Worm (Caenorhabditis elegans) whole organism, L4 larva: ENCODE data around the gene gly-13.

Experiments used
- D1046.2 ChIP-seq: fragments of 200-800 bp; sonication (Bioruptor generic); IDR thresholded peaks from 2 replicates; pipeline ENCODE4 v1.3.6; 2022; ENCODE audit warnings: missing genetic modification characterization, missing compliant biosample characterization
- aha-1 ChIP-seq: fragments of 150-350 bp; peaks from one replicate; lab custom pipeline; 2014; ENCODE audit warnings: missing biosample characterization, missing genetic modification characterization
- ceh-20 ChIP-seq: fragments of 200-800 bp; sonication (Bioruptor generic); IDR thresholded peaks from 2 replicates; pipeline ENCODE4 v1.3.6; 2022; ENCODE audit warnings: missing genetic modification reagents, missing genetic modification characterization, missing compliant biosample characterization
- ceh-28 ChIP-seq: fragments of 150-350 bp; optimal IDR thresholded peaks from 2 replicates; lab custom pipeline; 2014; ENCODE audit warnings: missing biosample characterization, missing genetic modification reagents, missing genetic modification characterization
- ces-1 ChIP-seq: fragments of 150-350 bp; sonication (generic microtip); optimal IDR thresholded peaks from 4 replicates; lab custom pipeline; 2014; ENCODE audit warnings: missing biosample characterization, missing genetic modification reagents, missing genetic modification characterization
- dmd-6 ChIP-seq: fragments of 200-800 bp; sonication (Bioruptor generic); IDR thresholded peaks from 2 replicates; pipeline ENCODE4 v1.3.6; 2022; ENCODE audit warnings: missing genetic modification reagents, missing genetic modification characterization, missing compliant biosample characterization
- dmd-9 ChIP-seq: fragments of 200-800 bp; sonication (Bioruptor generic); IDR thresholded peaks from 2 replicates; pipeline ENCODE4 v1.3.6; 2022; ENCODE audit warnings: missing genetic modification reagents, missing genetic modification characterization, missing compliant biosample characterization
- dve-1 ChIP-seq: sonication (generic microtip); optimal IDR thresholded peaks from 2 replicates; lab custom pipeline; 2017; ENCODE audit warnings: antibody characterized with exemption, mild to moderate bottlenecking, missing genetic modification characterization, missing compliant biosample characterization; ENCODE audit not compliant: insufficient read depth
- fkh-10 ChIP-seq: fragments of 150-350 bp; optimal IDR thresholded peaks from 2 replicates; lab custom pipeline; 2014; ENCODE audit warnings: missing biosample characterization, missing genetic modification reagents, missing genetic modification characterization
- hlh-11 ChIP-seq: fragments of 200-800 bp; sonication (Bioruptor generic); optimal IDR thresholded peaks from 2 replicates; lab custom pipeline; 2018; ENCODE audit warnings: mild to moderate bottlenecking, missing genetic modification characterization, missing compliant biosample characterization
- lim-7 ChIP-seq: fragments of 200-800 bp; sonication (Bioruptor generic); IDR thresholded peaks from 2 replicates; pipeline ENCODE4 v1.3.6; 2022; ENCODE audit warnings: missing genetic modification characterization, missing compliant biosample characterization
- lin-1 ChIP-seq: fragments of 200-800 bp; sonication (Bioruptor generic); IDR thresholded peaks from 2 replicates; pipeline ENCODE4 v1.3.6; 2022; ENCODE audit warnings: missing genetic modification reagents, missing genetic modification characterization, missing compliant biosample characterization
- lin-13 ChIP-seq: fragments of 150-350 bp; optimal IDR thresholded peaks from 2 replicates; lab custom pipeline; 2014; ENCODE audit warnings: missing biosample characterization, missing genetic modification reagents, missing genetic modification characterization
- lin-15B ChIP-seq: fragments of 150-350 bp; sonication (generic microtip); optimal IDR thresholded peaks from 3 replicates; lab custom pipeline; 2014; ENCODE audit warnings: missing biosample characterization, missing genetic modification characterization
- lin-29 ChIP-seq: fragments of 200-800 bp; sonication (Bioruptor generic); IDR thresholded peaks from 2 replicates; pipeline ENCODE4 v1.3.6; 2022; ENCODE audit warnings: missing genetic modification reagents, missing genetic modification characterization, missing compliant biosample characterization
- madf-5 ChIP-seq, 2 experiments: fragments of 200-800 bp; sonication (Bioruptor generic); IDR thresholded peaks; 2 replicates each; pipeline ENCODE4 v1.3.6; 2022; ENCODE audit warnings: missing compliant biosample characterization in 2 of 2, missing genetic modification characterization in 2 of 2
- madf-9 ChIP-seq: fragments of 200-800 bp; sonication (Bioruptor generic); conservative IDR thresholded peaks from 2 replicates; pipeline ENCODE4 v1.3.6; 2022; ENCODE audit warnings: missing genetic modification reagents, missing genetic modification characterization, missing compliant biosample characterization
- mdl-1 ChIP-seq, 2 experiments: fragments of 150-350 bp in 1 of 2; sonication (generic microtip) in 1 of 2; optimal IDR thresholded peaks; 2 replicates each; lab custom pipeline; 2014 to 2017; ENCODE audit warnings: missing biosample characterization in 2 of 2, missing genetic modification characterization in 2 of 2
- mdt-29 ChIP-seq: fragments of 200-800 bp; sonication (Bioruptor generic); IDR thresholded peaks from 2 replicates; pipeline ENCODE4 v1.3.6; 2022; ENCODE audit warnings: missing genetic modification reagents, missing genetic modification characterization, missing compliant biosample characterization
- mep-1 ChIP-seq: fragments of 150-350 bp; sonication (generic microtip); optimal IDR thresholded peaks from 3 replicates; lab custom pipeline; 2014; ENCODE audit warnings: missing biosample characterization, missing genetic modification characterization
- nhr-11 ChIP-seq: fragments of 150-350 bp; optimal IDR thresholded peaks from 2 replicates; lab custom pipeline; 2014; ENCODE audit warnings: missing biosample characterization, missing genetic modification characterization
- nhr-111 ChIP-seq: fragments of 200-800 bp; sonication (Bioruptor generic); optimal IDR thresholded peaks from 2 replicates; lab custom pipeline; 2018; ENCODE audit warnings: mild to moderate bottlenecking, missing genetic modification characterization, missing compliant biosample characterization
- nhr-28 ChIP-seq: fragments of 150-350 bp; optimal IDR thresholded peaks from 2 replicates; lab custom pipeline; 2014; ENCODE audit warnings: missing biosample characterization, missing genetic modification characterization
- nhr-41 ChIP-seq: fragments of 200-800 bp; sonication (Bioruptor generic); IDR thresholded peaks from 2 replicates; pipeline ENCODE4 v1.3.6; 2022; ENCODE audit warnings: missing genetic modification reagents, missing genetic modification characterization, missing compliant biosample characterization
- nhr-6 ChIP-seq: fragments of 150-350 bp; optimal IDR thresholded peaks from 2 replicates; lab custom pipeline; 2014; ENCODE audit warnings: missing biosample characterization, missing genetic modification characterization
- nhr-76 ChIP-seq: fragments of 150-350 bp; optimal IDR thresholded peaks from 2 replicates; lab custom pipeline; 2014; ENCODE audit warnings: missing biosample characterization, missing genetic modification characterization
- nhr-77 ChIP-seq: fragments of 150-350 bp; optimal IDR thresholded peaks from 2 replicates; lab custom pipeline; 2014; ENCODE audit warnings: missing biosample characterization, missing genetic modification characterization
- pha-4 ChIP-seq, 2 experiments: fragments of 150-350 bp in 1 of 2; fragments of 200-800 bp in 1 of 2; sonication (Bioruptor generic) in 1 of 2; IDR thresholded peaks in 1 of 2; optimal IDR thresholded peaks in 1 of 2; 2 replicates each; pipeline versions ENCODE4 v1.3.6 to Lab custom; 2014 to 2022; ENCODE audit warnings: missing genetic modification characterization in 2 of 2, missing genetic modification reagents in 2 of 2, missing biosample characterization in 1 of 2, missing compliant biosample characterization in 1 of 2
- pqm-1 ChIP-seq: sonication (generic microtip); optimal IDR thresholded peaks from 2 replicates; lab custom pipeline; 2017; ENCODE audit warnings: missing biosample characterization, missing genetic modification characterization
- saeg-2 ChIP-seq: fragments of 200-800 bp; sonication (Bioruptor generic); IDR thresholded peaks from 2 replicates; pipeline ENCODE4 v1.3.6; 2022; ENCODE audit warnings: missing genetic modification reagents, missing genetic modification characterization, missing compliant biosample characterization
- sdz-12 ChIP-seq: fragments of 200-800 bp; sonication (Bioruptor generic); optimal IDR thresholded peaks from 2 replicates; lab custom pipeline; 2018; ENCODE audit warnings: mild to moderate bottlenecking, missing genetic modification characterization, missing compliant biosample characterization
- set-16 ChIP-seq: fragments of 200-800 bp; sonication (Bioruptor generic); IDR thresholded peaks from 2 replicates; pipeline ENCODE4 v1.3.6; 2022; ENCODE audit warnings: missing genetic modification reagents, missing genetic modification characterization, missing compliant biosample characterization
- spr-1 ChIP-seq: sonication (generic microtip); optimal IDR thresholded peaks from 2 replicates; lab custom pipeline; 2016; ENCODE audit warnings: mild to moderate bottlenecking, missing genetic modification characterization, missing compliant biosample characterization
- spr-3 ChIP-seq: fragments of 200-800 bp; sonication (Bioruptor generic); optimal IDR thresholded peaks from 2 replicates; lab custom pipeline; 2018; ENCODE audit warnings: mild to moderate bottlenecking, missing genetic modification characterization, missing compliant biosample characterization
- tra-1 ChIP-seq: fragments of 200-800 bp; sonication (Bioruptor generic); IDR thresholded peaks from 2 replicates; pipeline ENCODE4 v1.3.6; 2022; ENCODE audit warnings: missing genetic modification reagents, missing genetic modification characterization, missing compliant biosample characterization
- unc-130 ChIP-seq: sonication (generic microtip); optimal IDR thresholded peaks from 2 replicates; lab custom pipeline; 2016; ENCODE audit warnings: missing genetic modification reagents, missing genetic modification characterization, missing compliant biosample characterization
- unc-62 ChIP-seq, 3 experiments: fragments of 150-350 bp in 1 of 3; sonication (generic microtip); optimal IDR thresholded peaks in 2 of 3; peaks in 1 of 3; 1 replicate in 1 of 3; 2 replicates in 2 of 3; lab custom pipeline; 2014 to 2017; ENCODE audit warnings: missing biosample characterization in 3 of 3, missing genetic modification characterization in 3 of 3, missing genetic modification reagents in 3 of 3, missing genotype in 1 of 3
- ztf-11 ChIP-seq: fragments of 150-350 bp; optimal IDR thresholded peaks from 2 replicates; lab custom pipeline; 2014; ENCODE audit warnings: missing biosample characterization, missing genetic modification characterization
- ztf-7 ChIP-seq: fragments of 150-350 bp; optimal IDR thresholded peaks from 2 replicates; lab custom pipeline; 2014; ENCODE audit warnings: missing biosample characterization, missing genetic modification characterization

The gly-13 gene

DNA sequence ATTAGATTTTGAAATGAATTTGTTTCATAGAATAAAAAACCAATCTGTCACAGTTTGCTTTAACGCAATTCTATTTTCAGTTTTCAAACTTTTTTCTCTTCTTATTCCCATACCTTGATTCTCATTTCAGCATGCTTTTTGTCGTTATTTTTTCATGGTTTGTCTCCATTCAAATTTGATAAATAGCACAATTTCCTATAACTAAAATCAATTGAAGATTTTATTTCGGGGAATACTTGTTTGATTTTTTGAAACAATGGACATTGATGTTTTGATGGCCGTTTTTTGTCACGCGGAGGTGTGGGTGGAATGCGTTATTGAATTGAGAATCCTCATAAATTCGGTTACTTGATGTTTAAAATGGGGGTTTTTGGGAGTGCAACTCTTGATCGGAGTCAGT is 13.4 kb downstream of the gly-13 start, which contains the start of gene B0416.11:
B0416.11 (minus strand) TSS at position 101 of the 400 bp plus-strand sequence.
- TF ChIP-seq mep-1 (tag; lab: Kevin White, UChicago) (no peak), lin-15B (tag; lab: Kevin White, UChicago) (no peak), madf-9 (GFP tag; lab: Robert Waterston, UW) (no peak), lin-29 (GFP tag; lab: Robert Waterston, UW) (no peak), ceh-20 (GFP tag; lab: Robert Waterston, UW) (no peak), unc-130 (GFP tag; lab: Kevin White, UChicago) (no peak)

DNA sequence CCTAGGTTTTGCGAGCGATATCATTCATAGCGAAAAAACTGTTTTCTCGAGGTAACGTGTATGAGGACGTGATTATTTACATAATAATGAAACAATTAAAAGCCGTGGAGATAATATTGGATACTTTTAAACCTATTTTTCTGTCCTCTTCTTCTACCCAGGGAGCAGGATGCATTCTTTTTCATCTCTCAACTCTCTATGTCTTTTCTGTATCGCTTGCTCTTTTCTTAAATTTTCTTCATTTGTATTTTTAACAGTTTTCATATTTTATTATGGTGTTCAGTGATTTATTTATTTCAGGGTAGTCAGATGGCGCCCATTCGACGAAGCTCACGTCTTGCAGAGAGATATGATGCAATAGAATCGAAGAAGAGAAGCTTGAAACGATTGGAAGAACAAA is 17.8 kb downstream of the gly-13 start, which contains the start of gene B0416.4:
B0416.4 (plus strand) TSS at position 301 of the 400 bp plus-strand sequence.
- TF ChIP-seq D1046.2 (GFP tag; lab: Robert Waterston, UW): no peak
- no peak for TF ChIP-seq spr-1
- TF ChIP-seq madf-9 (GFP tag; lab: Robert Waterston, UW): no peak
- no peak for TF ChIP-seq tra-1 (GFP tag; lab: Robert Waterston, UW)
- TF ChIP-seq nhr-111 (GFP tag; lab: Kevin White, UChicago): no peak
- no peak for TF ChIP-seq lin-29 (GFP tag; lab: Robert Waterston, UW)
- no peak for TF ChIP-seq ces-1 (GFP tag; lab: Kevin White, UChicago)
- no peak for TF ChIP-seq fkh-10
- TF ChIP-seq nhr-76 (tag; lab: Kevin White, UChicago): no peak
- no peak for TF ChIP-seq spr-3
- no peak for TF ChIP-seq saeg-2 (GFP tag; lab: Robert Waterston, UW)
- no peak for TF ChIP-seq ceh-28 (tag; lab: Kevin White, UChicago)
- no peak for TF ChIP-seq lim-7 (GFP tag; lab: Robert Waterston, UW)
- TF ChIP-seq, all 104 proteins: peak for 0

DNA sequence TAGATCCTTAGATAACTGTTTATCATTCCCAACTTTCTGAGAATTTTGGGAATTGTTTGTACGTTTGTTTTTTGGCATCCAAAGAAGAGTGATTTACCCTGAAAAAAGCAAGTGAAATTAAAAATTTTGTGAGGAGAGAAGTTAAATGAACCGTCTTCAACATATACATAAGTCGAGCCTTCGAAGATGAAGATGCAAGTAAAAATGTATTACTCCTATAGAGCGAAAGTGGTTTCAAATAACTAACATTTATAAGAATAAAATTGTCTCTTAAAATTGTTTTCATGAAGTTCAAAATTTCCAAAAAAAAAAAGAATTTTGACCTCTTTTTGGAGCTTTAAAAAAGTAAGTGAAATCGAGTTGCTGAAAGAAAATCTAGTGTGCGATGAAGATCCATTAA is 21.8 kb downstream of the gly-13 start, which contains the start of gene B0416.10:
B0416.10 (minus strand) TSS at position 101 of the 400 bp plus-strand sequence.
- TF ChIP-seq nhr-11 (tag; lab: Kevin White, UChicago): no peak
- TF ChIP-seq hlh-11: no peak
- TF ChIP-seq mdt-29: no peak
- no peak for TF ChIP-seq nhr-76 (tag; lab: Kevin White, UChicago)
- no peak for TF ChIP-seq madf-5 (GFP tag; IDR thresholded peaks at IDR 0.05; lab: Robert Waterston, UW)
- TF ChIP-seq dmd-9 (GFP tag; lab: Robert Waterston, UW): no peak
- TF ChIP-seq lim-7 (GFP tag; lab: Robert Waterston, UW): no peak
- no peak for TF ChIP-seq sdz-12 (GFP tag; lab: Kevin White, UChicago)

- TF ChIP-seq pha-4 (GFP tag; IDR thresholded peaks at IDR 0.05; lab: Robert Waterston, UW): 0 out of 2 replicates have a peak, but pooled peaks have one; percentile 35
- no peak for TF ChIP-seq pha-4 (tag; optimal IDR thresholded peaks at IDR 0.05; lab: Kevin White, UChicago)
- peak; percentile 87 for TF ChIP-seq dve-1 (tag; lab: Kevin White, UChicago)
- peak in 1 of 2 experiments; percentile 43 for TF ChIP-seq unc-62 (GFP tag; optimal IDR thresholded peaks at IDR 0.05 in 1 of 2; lab: Kevin White, UChicago)
- no peak for TF ChIP-seq unc-62 (tag; optimal IDR thresholded peaks at IDR 0.05; lab: Kevin White, UChicago)
- TF ChIP-seq nhr-77: peak; percentile 25
- TF ChIP-seq ztf-7 (tag; lab: Kevin White, UChicago): no peak
- TF ChIP-seq set-16 (GFP tag; lab: Robert Waterston, UW): no peak
- peak; percentile 82 for TF ChIP-seq dmd-6 (GFP tag; lab: Robert Waterston, UW)
- TF ChIP-seq pqm-1 (tag; lab: Kevin White, UChicago): peak; percentile 80
- peak; percentile 52; the same call in 1 of the 2 replicates for TF ChIP-seq nhr-41 (GFP tag; lab: Robert Waterston, UW)
- peak; percentile 94 for TF ChIP-seq aha-1
- no peak for TF ChIP-seq lin-1 (GFP tag; lab: Robert Waterston, UW)
- peak; percentile 75 for TF ChIP-seq nhr-28
- TF ChIP-seq nhr-6: peak; percentile 51
- no peak for TF ChIP-seq ztf-11
- no peak for TF ChIP-seq mdl-1 (tag; optimal IDR thresholded peaks at IDR 0.05; lab: Kevin White, UChicago)
- TF ChIP-seq lin-13 (GFP tag; lab: Kevin White, UChicago): peak; percentile 18
- TF ChIP-seq, all 104 proteins: peak for 11
These were observed 24.5 kb downstream of the gly-13 start for ce11 chrX:9271886-9272285.
